Fruit fly (Drosophila melanogaster) whole organism, embryonic: Measurements from ENCODE around the gene CG43251.

Experiments
- CG10274 ChIP-seq: fragments of 200-800 bp; sonication (Bioruptor generic); optimal IDR thresholded peaks from 3 replicates; lab custom pipeline; 2017; ENCODE audit warnings: missing biosample characterization, mild to moderate bottlenecking, missing genetic modification characterization
- CG10366 ChIP-seq: fragments of 200-800 bp; sonication (Bioruptor generic); IDR thresholded peaks from 2 replicates; pipeline ENCODE4 v1.3.6; 2022; ENCODE audit warnings: missing biosample characterization, missing genetic modification characterization
- CG12744 ChIP-seq: fragments of 200-800 bp; sonication (Bioruptor generic); optimal IDR thresholded peaks from 2 replicates; lab custom pipeline; 2016; ENCODE audit warnings: missing biosample characterization, missing genetic modification characterization
- CG13775 ChIP-seq: fragments of 200-800 bp; sonication (Bioruptor generic); optimal IDR thresholded peaks from 3 replicates; lab custom pipeline; 2017; ENCODE audit warnings: missing biosample characterization, mild to moderate bottlenecking, missing genetic modification characterization
- CG15479 ChIP-seq: fragments of 200-800 bp; sonication (Bioruptor generic); optimal IDR thresholded peaks from 3 replicates; lab custom pipeline; 2019; ENCODE audit warnings: missing biosample characterization, mild to moderate bottlenecking, missing genetic modification characterization, moderate library complexity
- CG15696 ChIP-seq: fragments of 200-800 bp; sonication (Bioruptor generic); optimal IDR thresholded peaks from 2 replicates; lab custom pipeline; 2019; ENCODE audit warnings: missing biosample characterization, mild to moderate bottlenecking, missing genetic modification characterization, moderate library complexity
- CG1602 ChIP-seq: fragments of 200-800 bp; sonication (Bioruptor generic); optimal IDR thresholded peaks from 3 replicates; lab custom pipeline; 2016; ENCODE audit warnings: missing biosample characterization, missing genetic modification characterization
- CG1603 ChIP-seq: fragments of 200-800 bp; sonication (Bioruptor generic); optimal IDR thresholded peaks from 2 replicates; lab custom pipeline; 2019; ENCODE audit warnings: missing biosample characterization, mild to moderate bottlenecking, missing genetic modification characterization, moderate library complexity
- CG17385 ChIP-seq: fragments of 200-800 bp; sonication (Bioruptor generic); optimal IDR thresholded peaks from 3 replicates; lab custom pipeline; 2018; ENCODE audit warnings: missing biosample characterization, mild to moderate bottlenecking, missing genetic modification characterization
- CG18476 ChIP-seq: fragments of 200-800 bp; sonication (Bioruptor generic); optimal IDR thresholded peaks from 2 replicates; lab custom pipeline; 2016; ENCODE audit warnings: missing biosample characterization, mild to moderate bottlenecking, missing genetic modification characterization
- CG2202 ChIP-seq: fragments of 200-800 bp; sonication (Bioruptor generic); optimal IDR thresholded peaks from 2 replicates; lab custom pipeline; 2018; ENCODE audit warnings: missing biosample characterization, mild to moderate bottlenecking, missing genetic modification characterization
- CG30020 ChIP-seq: fragments of 200-800 bp; optimal IDR thresholded peaks from 2 replicates; lab custom pipeline; 2019; ENCODE audit warnings: missing biosample characterization, mild to moderate bottlenecking, missing genetic modification characterization, moderate library complexity
- CG32532 ChIP-seq: fragments of 200-800 bp; sonication (Bioruptor generic); IDR thresholded peaks from 2 replicates; pipeline ENCODE4 v1.3.6; 2022; ENCODE audit warnings: missing biosample characterization, missing genetic modification characterization
- CG32772 ChIP-seq: fragments of 200-800 bp; sonication (Bioruptor generic); IDR thresholded peaks from 2 replicates; pipeline ENCODE4 v1.3.6; 2022; ENCODE audit warnings: missing biosample characterization, missing genetic modification characterization
- CG6791 ChIP-seq: fragments of 200-800 bp; sonication (Bioruptor generic); IDR thresholded peaks from 3 replicates; pipeline ENCODE4 v1.3.6; 2022; ENCODE audit warnings: missing biosample characterization, missing genetic modification characterization; ENCODE audit not compliant: partially characterized antibody
- CG9727 ChIP-seq: fragments of 200-800 bp; sonication (Bioruptor generic); optimal IDR thresholded peaks from 3 replicates; lab custom pipeline; 2017; ENCODE audit warnings: missing biosample characterization, mild to moderate bottlenecking, missing genetic modification characterization
- CkIIα-i1 ChIP-seq: fragments of 200-800 bp; sonication (Bioruptor generic); IDR thresholded peaks from 2 replicates; pipeline ENCODE4 v1.3.6; 2022; ENCODE audit warnings: missing biosample characterization, missing genetic modification characterization
- Fer2 ChIP-seq: fragments of 200-800 bp; sonication (Bioruptor generic); optimal IDR thresholded peaks from 2 replicates; lab custom pipeline; 2018; ENCODE audit warnings: missing biosample characterization, mild to moderate bottlenecking, missing genetic modification characterization, moderate library complexity
- H2.0 ChIP-seq: fragments of 200-800 bp; sonication (Bioruptor generic); IDR thresholded peaks from 2 replicates; pipeline ENCODE4 v1.3.6; 2022; ENCODE audit warnings: missing biosample characterization, missing genetic modification characterization
- Hey ChIP-seq: fragments of 200-800 bp; sonication (Bioruptor generic); optimal IDR thresholded peaks from 3 replicates; lab custom pipeline; 2018; ENCODE audit warnings: missing biosample characterization, mild to moderate bottlenecking, missing genetic modification characterization
- Lim3 ChIP-seq: fragments of 200-800 bp; sonication (Bioruptor generic); IDR thresholded peaks from 2 replicates; pipeline ENCODE4 v1.3.6; 2022; ENCODE audit warnings: missing biosample characterization, missing genetic modification characterization
- Med ChIP-seq: fragments of 200-800 bp; sonication (Bioruptor generic); peaks from one replicate; lab custom pipeline; 2016; ENCODE audit warnings: missing biosample characterization, missing genetic modification characterization, mild to moderate bottlenecking, inconsistent platforms, moderate library complexity
- NC2β ChIP-seq: fragments of 200-800 bp; sonication (Bioruptor generic); optimal IDR thresholded peaks from 2 replicates; lab custom pipeline; 2016; ENCODE audit warnings: missing biosample characterization, missing genetic modification characterization
- Rfx ChIP-seq: fragments of 200-800 bp; sonication (Bioruptor generic); IDR thresholded peaks from 2 replicates; pipeline ENCODE4 v1.3.6; 2022; ENCODE audit warnings: missing biosample characterization, missing genetic modification characterization
- Stat92E ChIP-seq, 3 experiments: fragments of >200 bp in 2 of 3; fragments of 200-800 bp in 1 of 3; sonication (Bioruptor generic) in 1 of 3; optimal IDR thresholded peaks; 2 replicates each; lab custom pipeline; 2017 to 2019; ENCODE audit warnings: missing biosample characterization in 3 of 3, missing genetic modification characterization in 3 of 3, mild to moderate bottlenecking in 1 of 3, moderate library complexity in 1 of 3
- bab2 ChIP-seq: fragments of 200-800 bp; sonication (Bioruptor generic); optimal IDR thresholded peaks from 2 replicates; lab custom pipeline; 2016; ENCODE audit warnings: missing biosample characterization, missing genetic modification characterization
- bbx ChIP-seq: fragments of 200-800 bp; sonication (Bioruptor generic); IDR thresholded peaks from 2 replicates; pipeline ENCODE4 v1.3.6; 2022; ENCODE audit warnings: missing biosample characterization, missing genetic modification characterization; ENCODE audit not compliant: partially characterized antibody
- bsh ChIP-seq, 2 experiments: fragments of 200-800 bp; sonication (Bioruptor generic); optimal IDR thresholded peaks; 2 replicates each; lab custom pipeline; 2017 to 2018; ENCODE audit warnings: mild to moderate bottlenecking in 2 of 2, missing biosample characterization in 2 of 2, missing genetic modification characterization in 2 of 2, moderate library complexity in 1 of 2
- crol ChIP-seq: fragments of 200-800 bp; sonication (Bioruptor generic); IDR thresholded peaks from 2 replicates; pipeline ENCODE4 v1.3.6; 2022; ENCODE audit warnings: missing biosample characterization, missing genetic modification characterization
- dimm ChIP-seq: fragments of 200-800 bp; sonication (Bioruptor generic); IDR thresholded peaks from 2 replicates; pipeline ENCODE4 v1.3.6; 2022; ENCODE audit warnings: missing biosample characterization, missing genetic modification characterization
- dmrt11E ChIP-seq: fragments of 200-800 bp; sonication (Bioruptor generic); optimal IDR thresholded peaks from 3 replicates; lab custom pipeline; 2018; ENCODE audit warnings: missing biosample characterization, mild to moderate bottlenecking, missing genetic modification characterization, moderate library complexity
- ewg ChIP-seq: fragments of 200-800 bp; sonication (Bioruptor generic); optimal IDR thresholded peaks from 3 replicates; lab custom pipeline; 2017; ENCODE audit warnings: mild to moderate bottlenecking, missing biosample characterization, missing genetic modification reagents, missing genetic modification characterization
- gem ChIP-seq: fragments of 200-800 bp; sonication (Bioruptor generic); optimal IDR thresholded peaks from 2 replicates; lab custom pipeline; 2019; ENCODE audit warnings: missing biosample characterization, mild to moderate bottlenecking, missing genetic modification characterization, moderate library complexity
- kni ChIP-seq: fragments of 200-800 bp; sonication (Bioruptor generic); optimal IDR thresholded peaks from 3 replicates; lab custom pipeline; 2017; ENCODE audit warnings: mild to moderate bottlenecking, missing biosample characterization, missing genetic modification reagents, missing genetic modification characterization
- luna ChIP-seq: fragments of 200-800 bp; sonication (Bioruptor generic); optimal IDR thresholded peaks from 2 replicates; lab custom pipeline; 2016; ENCODE audit warnings: missing biosample characterization, missing genetic modification characterization
- oc ChIP-seq: fragments of 200-800 bp; sonication (Bioruptor generic); optimal IDR thresholded peaks from 2 replicates; lab custom pipeline; 2018; ENCODE audit warnings: missing biosample characterization, mild to moderate bottlenecking, missing genetic modification characterization, moderate library complexity
- otp ChIP-seq: fragments of 200-800 bp; sonication (Bioruptor generic); IDR thresholded peaks from 3 replicates; pipeline ENCODE4, ENCODE4 v1.3.6; 2022; ENCODE audit warnings: missing biosample characterization, missing genetic modification characterization
- rib ChIP-seq: fragments of 200-800 bp; sonication (Bioruptor generic); IDR thresholded peaks from 2 replicates; pipeline ENCODE4 v1.3.6; 2022; ENCODE audit warnings: missing biosample characterization, missing genetic modification characterization
- salm ChIP-seq: fragments of 200-800 bp; sonication (Bioruptor generic); optimal IDR thresholded peaks from 2 replicates; lab custom pipeline; 2018; ENCODE audit warnings: missing biosample characterization, mild to moderate bottlenecking, missing genetic modification characterization
- sens ChIP-seq: fragments of 200-800 bp; sonication (Bioruptor generic); peaks from one replicate; lab custom pipeline; 2016; ENCODE audit warnings: missing biosample characterization, missing genetic modification characterization
- so ChIP-seq: fragments of 200-800 bp; sonication (Bioruptor generic); IDR thresholded peaks from 3 replicates; pipeline ENCODE4 v1.3.6; 2022; ENCODE audit warnings: missing biosample characterization, missing genetic modification characterization
- tgo ChIP-seq: fragments of 200-800 bp; sonication (Bioruptor generic); IDR thresholded peaks from 3 replicates; pipeline ENCODE4 v1.3.6; 2022; ENCODE audit warnings: missing biosample characterization, missing genetic modification characterization
- z ChIP-seq: fragments of 200-800 bp; sonication (Bioruptor generic); IDR thresholded peaks from 3 replicates; pipeline ENCODE4 v1.3.6; 2022; ENCODE audit warnings: missing biosample characterization, missing genetic modification characterization
- zf30C ChIP-seq: fragments of 200-800 bp; sonication (Bioruptor generic); optimal IDR thresholded peaks from 3 replicates; lab custom pipeline; 2018; ENCODE audit warnings: missing biosample characterization, mild to moderate bottlenecking, missing genetic modification characterization

CG43251 gene

DNA sequence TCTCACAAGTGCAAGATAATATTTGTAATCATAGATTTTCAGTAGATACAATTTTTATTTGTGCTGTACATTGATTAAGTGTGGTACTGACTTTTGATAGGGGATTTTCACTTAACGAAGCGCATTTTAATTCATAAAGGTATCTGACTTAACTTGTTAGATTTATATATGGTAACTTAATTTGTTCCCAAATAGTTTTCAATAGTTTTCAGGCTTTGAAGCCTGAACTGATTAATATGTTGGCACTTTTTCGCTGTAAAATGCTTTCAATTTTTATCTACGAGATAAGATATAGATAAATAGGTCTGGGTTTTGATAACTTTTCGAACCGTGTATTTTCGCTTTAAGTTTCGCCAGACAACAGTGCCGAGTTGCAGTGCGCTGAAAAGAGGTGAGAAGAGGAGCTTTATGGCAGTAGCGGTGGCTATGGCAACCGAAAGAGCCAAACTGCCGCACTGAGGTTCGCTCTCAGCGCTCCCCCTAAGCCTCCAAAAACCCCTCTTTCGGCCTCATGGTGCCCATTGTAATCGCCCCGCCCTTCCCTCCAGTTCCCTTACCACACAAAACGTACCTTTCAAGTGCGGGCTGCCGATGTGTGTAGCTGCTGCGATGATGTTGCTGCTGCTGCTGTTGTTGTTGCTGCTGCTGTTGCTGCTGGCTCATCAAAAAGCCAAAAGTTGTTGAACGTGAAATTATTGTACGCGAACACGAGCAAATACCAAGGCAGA, 25.0 kb upstream of the CG43251 start (continued):
- TF ChIP-seq oc (tag; lab: Kevin White, UChicago), result peak; percentile 2
- TF ChIP-seq salm (tag; lab: Kevin White, UChicago), result no peak
- no peak for TF ChIP-seq Fer2
- no peak for TF ChIP-seq dimm (GFP tag; lab: Robert Waterston, UW)
- TF ChIP-seq CG12744 (GFP tag; lab: Kevin White, UChicago), result no peak
- TF ChIP-seq, all 482 proteins: peak for 21

- TF ChIP-seq Stat92E (GFP tag; optimal IDR thresholded peaks at IDR 0.05; lab: Kevin White, UChicago) (no peak), ewg (GFP tag; lab: Kevin White, UChicago) (no peak), CkIIα-i1 (no peak)
- TF ChIP-seq, all 482 proteins: peak for 0
Measured at dm6 chr3L:20734258-20734624, 24.4 kb upstream of the CG43251 start.

- 0 out of 2 replicates have a peak, but pooled peaks have one; percentile 9 for TF ChIP-seq CG32532 (GFP tag; lab: Robert Waterston, UW)
- TF ChIP-seq otp (GFP tag; lab: Robert Waterston, UW), result 0 out of 3 replicates have a peak, but pooled peaks have one; percentile 39
- 0 out of 2 replicates have a peak, but pooled peaks have one; percentile 7 for TF ChIP-seq Rfx (GFP tag; lab: Robert Waterston, UW)
- peak; percentile 63 for TF ChIP-seq crol
- TF ChIP-seq H2.0 (GFP tag; lab: Robert Waterston, UW), result 0 out of 2 replicates have a peak, but pooled peaks have one; percentile 12
- TF ChIP-seq Hey (tag; lab: Kevin White, UChicago), result no peak
Measured at dm6 chr3L:20736266-20736665, 22.4 kb upstream of the CG43251 start.

DNA sequence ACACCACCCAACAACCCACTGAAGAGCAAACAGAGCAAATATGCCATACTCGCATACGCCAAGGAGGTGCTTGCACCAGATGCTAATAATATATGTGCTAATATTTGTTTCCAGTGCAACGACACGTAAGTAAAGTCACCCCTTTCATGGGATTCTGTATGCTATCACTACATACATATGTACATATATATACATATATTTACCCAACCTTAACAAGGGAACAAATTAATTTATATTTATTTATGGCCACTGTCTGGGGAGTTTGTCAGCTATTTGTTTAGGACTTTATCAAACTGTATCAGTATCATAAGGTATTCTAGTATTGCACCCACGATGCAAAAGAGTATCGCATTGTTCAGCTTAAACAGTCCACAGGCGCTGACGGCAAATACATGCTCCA, 21.3 kb upstream of the CG43251 start:
- TF ChIP-seq CG15479 (peak; percentile 5), CG32772 (GFP tag; lab: Robert Waterston, UW) (no peak), CG1603 (tag; lab: Kevin White, UChicago) (peak; percentile 15), CG10274 (GFP tag; lab: Kevin White, UChicago) (no peak), tgo (no peak), bab2 (GFP tag; lab: Kevin White, UChicago) (no peak), dmrt11E (tag; lab: Kevin White, UChicago) (peak; percentile 38), bsh (GFP tag; optimal IDR thresholded peaks at IDR 0.05; lab: Kevin White, UChicago) (peak in 1 of 2 experiments; percentile 36), kni (GFP tag; lab: Kevin White, UChicago) (no peak), rib (GFP tag; lab: Robert Waterston, UW) (no peak), Med (GFP tag; lab: Kevin White, UChicago) (peak; percentile 40), CG15696 (tag; lab: Kevin White, UChicago) (peak; percentile 25), z (GFP tag; lab: Robert Waterston, UW) (no peak), CG1602 (no peak), CG9727 (GFP tag; lab: Kevin White, UChicago) (peak; percentile 14), CG17385 (GFP tag; lab: Kevin White, UChicago) (no peak), CG2202 (tag; lab: Kevin White, UChicago) (peak; percentile 11), luna (GFP tag; lab: Kevin White, UChicago) (no peak), bbx (GFP tag; lab: Robert Waterston, UW) (no peak), CG13775 (GFP tag; lab: Kevin White, UChicago) (no peak), CG18476 (GFP tag; lab: Kevin White, UChicago) (no peak), CG30020 (tag; lab: Kevin White, UChicago) (no peak), so (GFP tag; lab: Robert Waterston, UW) (no peak), sens (GFP tag; lab: Kevin White, UChicago) (peak; percentile 25), NC2β (GFP tag; lab: Kevin White, UChicago) (no peak), gem (tag; lab: Kevin White, UChicago) (peak; percentile 5), Lim3 (GFP tag; lab: Robert Waterston, UW) (no peak), zf30C (no peak), CG10366 (GFP tag; lab: Robert Waterston, UW) (no peak), CG6791 (GFP tag; lab: Robert Waterston, UW) (no peak)
